Fruit fly (Drosophila melanogaster): ENCODE results near the gene CG42502.

Gene CG42502

dm6 chr2L:18830587-18831528, 19.8 kb upstream of the CG42502 start, which contains the start of the genes CG17597 and ScpX (continued):
- TF ChIP-seq CG10462 (GFP tag; optimal IDR thresholded peaks at IDR 0.05) (peak; percentile 23), CG10209 (GFP tag; optimal IDR thresholded peaks at IDR 0.05) (peak; percentile 22), prd (optimal IDR thresholded peaks at IDR 0.05) (no peak), prd (GFP tag; IDR thresholded peaks at IDR 0.05) (peak; percentile 69; the same call in 2 of the 3 replicates), CG31365 (tag; optimal IDR thresholded peaks at IDR 0.05) (no peak), CG1603 (tag; optimal IDR thresholded peaks at IDR 0.05) (peak; percentile 45), CG17612 (GFP tag; IDR thresholded peaks at IDR 0.05) (no peak), CG6683 (GFP tag; optimal IDR thresholded peaks at IDR 0.05) (no peak), CG18599 (GFP tag; optimal IDR thresholded peaks at IDR 0.05) (peak; percentile 63), CG15073 (GFP tag; optimal IDR thresholded peaks at IDR 0.05) (no peak), HLH54F (GFP tag; optimal IDR thresholded peaks at IDR 0.05) (peak; percentile 68), MESR4 (GFP tag; optimal IDR thresholded peaks at IDR 0.05) (peak; percentile 74), E2f2 (GFP tag; IDR thresholded peaks at IDR 0.05) (peak; percentile 92), bigmax (GFP tag; optimal IDR thresholded peaks at IDR 0.05) (no peak), CG18262 (tag; optimal IDR thresholded peaks at IDR 0.05) (peak; percentile 63), Tbp (GFP tag; optimal IDR thresholded peaks at IDR 0.05) (peak; percentile 56), CG11504 (tag; optimal IDR thresholded peaks at IDR 0.05) (peak; percentile 75), caup (GFP tag; optimal IDR thresholded peaks at IDR 0.05; ENCODE audit: severe bottlenecking) (peak; percentile 34), Rx (GFP tag; IDR thresholded peaks at IDR 0.05) (peak; percentile 7; the same call in 1 of the 2 replicates), CG14441 (GFP tag; IDR thresholded peaks at IDR 0.05) (peak; percentile 52; the same call in 1 of the 2 replicates), aop (GFP tag; IDR thresholded peaks at IDR 0.05) (no peak), Chrac-16 (GFP tag; optimal IDR thresholded peaks at IDR 0.05) (peak; percentile 60), wek (GFP tag; optimal IDR thresholded peaks at IDR 0.05) (no peak), bsh (GFP tag; optimal IDR thresholded peaks at IDR 0.05) (peak; percentile 48 to 56), da (GFP tag; optimal IDR thresholded peaks at IDR 0.05) (peak; percentile 43), CG12769 (tag; optimal IDR thresholded peaks at IDR 0.05) (peak; percentile 57), CG8478 (optimal IDR thresholded peaks at IDR 0.05) (no peak), ranshi (GFP tag; IDR thresholded peaks at IDR 0.05) (peak; percentile 28; the same call in 1 of the 2 replicates), dysf (GFP tag; IDR thresholded peaks at IDR 0.05) (no peak; the same call in 2 of the 3 replicates), CG2712 (tag; optimal IDR thresholded peaks at IDR 0.05) (peak; percentile 67), CG4328 (GFP tag; optimal IDR thresholded peaks at IDR 0.05) (peak; percentile 29), dm (GFP tag; optimal IDR thresholded peaks at IDR 0.05) (no peak), Side (GFP tag; optimal IDR thresholded peaks at IDR 0.05) (peak; percentile 34), CG17829 (tag; optimal IDR thresholded peaks at IDR 0.05) (peak; percentile 67), TFAM (GFP tag; optimal IDR thresholded peaks at IDR 0.05) (no peak), CG11695 (GFP tag; IDR thresholded peaks at IDR 0.05) (0 out of 3 replicates have a peak, but pooled peaks have one; percentile 20), B-H1 (GFP tag; IDR thresholded peaks at IDR 0.05) (no peak; the same call in 2 of the 3 replicates), Hey (tag; optimal IDR thresholded peaks at IDR 0.05) (peak; percentile 40), inv (GFP tag; IDR thresholded peaks at IDR 0.05; ENCODE audit: partially characterized antibody) (peak; percentile 65), Mrtf (GFP tag; IDR thresholded peaks at IDR 0.05) (0 out of 3 replicates have a peak, but pooled peaks have one; percentile 16), CG16863 (GFP tag; optimal IDR thresholded peaks at IDR 0.05) (peak; percentile 31), pfk (GFP tag; optimal IDR thresholded peaks at IDR 0.05) (peak; percentile 16), CG4424 (GFP tag; optimal IDR thresholded peaks at IDR 0.05) (peak; percentile 71), Bteb2 (GFP tag; optimal IDR thresholded peaks at IDR 0.05) (peak; percentile 55), CG2678 (tag; optimal IDR thresholded peaks at IDR 0.05) (peak; percentile 76), Ptx1 (GFP tag; IDR thresholded peaks at IDR 0.05) (peak; percentile 71), nom (GFP tag; optimal IDR thresholded peaks at IDR 0.05) (peak; percentile 87), CG15601 (tag; optimal IDR thresholded peaks at IDR 0.05) (peak; percentile 46)
